Worm (Caenorhabditis elegans): Measurements from ENCODE around the gene ZK971.1.

The ZK971.1 gene

ce11 chrII:10245612-10246011 lies 33.8 kb downstream of the ZK971.1 start:
- TF ChIP-seq tab-1 (GFP tag; IDR thresholded peaks at IDR 0.05) = no peak

ce11 chrII:10242294-10242693 lies 37.2 kb downstream of the ZK971.1 start, which contains the start of gene mrps-14:
Gene mrps-14, minus strand, starts transcription at chrII:10242490.
- TF ChIP-seq klf-2 (GFP tag; conservative IDR thresholded peaks at IDR 0.05) = no peak
- TF ChIP-seq flt-1 (GFP tag; IDR thresholded peaks at IDR 0.05) = no peak
- TF ChIP-seq cog-1 (tag; optimal IDR thresholded peaks at IDR 0.05) = no peak
- TF ChIP-seq ztf-23 (GFP tag; IDR thresholded peaks at IDR 0.05) = no peak
- no peak for TF ChIP-seq ref-1 (GFP tag; conservative IDR thresholded peaks at IDR 0.05)
- TF ChIP-seq med-1 (GFP tag; optimal IDR thresholded peaks at IDR 0.05; ENCODE audit: insufficient read depth) = no peak

- TF ChIP-seq cog-1 (tag; optimal IDR thresholded peaks at IDR 0.05) = no peak
- TF ChIP-seq ztf-29 (GFP tag; IDR thresholded peaks at IDR 0.05) = no peak
- no peak for TF ChIP-seq ref-1 (GFP tag; conservative IDR thresholded peaks at IDR 0.05)
- TF ChIP-seq med-1 (GFP tag; optimal IDR thresholded peaks at IDR 0.05; ENCODE audit: insufficient read depth) = no peak
- TF ChIP-seq tab-1 (GFP tag; IDR thresholded peaks at IDR 0.05) = no peak
- TF ChIP-seq ztf-23 (GFP tag; IDR thresholded peaks at IDR 0.05) = no peak
- no peak for TF ChIP-seq klf-2 (GFP tag; conservative IDR thresholded peaks at IDR 0.05)
Observed at ce11 chrII:10239595-10239994, 39.9 kb downstream of the ZK971.1 start, which contains the start of gene mec-15. Gene mec-15, minus strand, starts transcription at chrII:10239695.

- no peak for TF ChIP-seq cog-1 (tag; optimal IDR thresholded peaks at IDR 0.05)
- TF ChIP-seq med-1 (GFP tag; optimal IDR thresholded peaks at IDR 0.05; ENCODE audit: insufficient read depth) = no peak
- no peak for TF ChIP-seq T22C8.4 (GFP tag; IDR thresholded peaks at IDR 0.05)
- TF ChIP-seq klf-2 (GFP tag; conservative IDR thresholded peaks at IDR 0.05) = no peak
- TF ChIP-seq ztf-29 (GFP tag; IDR thresholded peaks at IDR 0.05) = no peak
- TF ChIP-seq flt-1 (GFP tag; IDR thresholded peaks at IDR 0.05) = no peak
- TF ChIP-seq tab-1 (GFP tag; IDR thresholded peaks at IDR 0.05) = no peak
- no peak for TF ChIP-seq ref-1 (GFP tag; conservative IDR thresholded peaks at IDR 0.05)
- no peak for TF ChIP-seq ztf-23 (GFP tag; IDR thresholded peaks at IDR 0.05)
Observed at ce11 chrII:10234398-10234797, 45.1 kb downstream of the ZK971.1 start, which contains the start of gene ubxn-5. Gene ubxn-5, minus strand, starts transcription at chrII:10234498.

- TF ChIP-seq klf-2 (GFP tag; conservative IDR thresholded peaks at IDR 0.05) = no peak
- TF ChIP-seq ztf-29 (GFP tag; IDR thresholded peaks at IDR 0.05) = no peak
- no peak for TF ChIP-seq med-1 (GFP tag; optimal IDR thresholded peaks at IDR 0.05; ENCODE audit: insufficient read depth)
- no peak for TF ChIP-seq cog-1 (tag; optimal IDR thresholded peaks at IDR 0.05)
- TF ChIP-seq ref-1 (GFP tag; conservative IDR thresholded peaks at IDR 0.05) = no peak
- no peak for TF ChIP-seq tab-1 (GFP tag; IDR thresholded peaks at IDR 0.05)
- TF ChIP-seq ztf-23 (GFP tag; IDR thresholded peaks at IDR 0.05) = no peak
- TF ChIP-seq T22C8.4 (GFP tag; IDR thresholded peaks at IDR 0.05) = no peak
- no peak for TF ChIP-seq flt-1 (GFP tag; IDR thresholded peaks at IDR 0.05)
Observed at ce11 chrII:10231874-10232273, 47.6 kb downstream of the ZK971.1 start.

- no peak for TF ChIP-seq ref-1 (GFP tag; conservative IDR thresholded peaks at IDR 0.05)
- no peak for TF ChIP-seq ztf-29 (GFP tag; IDR thresholded peaks at IDR 0.05)
- TF ChIP-seq ztf-23 (GFP tag; IDR thresholded peaks at IDR 0.05) = no peak
- no peak for TF ChIP-seq klf-2 (GFP tag; conservative IDR thresholded peaks at IDR 0.05)
- TF ChIP-seq med-1 (GFP tag; optimal IDR thresholded peaks at IDR 0.05; ENCODE audit: insufficient read depth) = no peak
- TF ChIP-seq T22C8.4 (GFP tag; IDR thresholded peaks at IDR 0.05) = no peak
- TF ChIP-seq tab-1 (GFP tag; IDR thresholded peaks at IDR 0.05) = no peak
- TF ChIP-seq cog-1 (tag; optimal IDR thresholded peaks at IDR 0.05) = no peak
- TF ChIP-seq flt-1 (GFP tag; IDR thresholded peaks at IDR 0.05) = no peak
Observed at ce11 chrII:10230972-10231371, 48.5 kb downstream of the ZK971.1 start, which contains the start of gene T01E8.8. Gene T01E8.8, plus strand, starts transcription at chrII:10231272.

Data from whole organism, midembryonic.